Worm (Caenorhabditis elegans) whole organism, L3 larva: ENCODE results near the gene kvs-4.
A peak's percentile ranks its signal among the peaks of the same experiment; 100 is the strongest.

Experiments used
- R02D3.7 ChIP-seq: fragments of 150-350 bp; optimal IDR thresholded peaks from 2 replicates; lab custom pipeline; 2014; ENCODE audit warnings: missing biosample characterization, missing genetic modification characterization
- ZK546.5 ChIP-seq: sonication (generic microtip); optimal IDR thresholded peaks from 2 replicates; lab custom pipeline; 2017; ENCODE audit warnings: missing biosample characterization, missing genetic modification characterization
- aly-2 ChIP-seq: fragments of 150-350 bp; optimal IDR thresholded peaks from 2 replicates; lab custom pipeline; 2014; ENCODE audit warnings: missing biosample characterization, missing genetic modification characterization
- ama-1 ChIP-seq: fragments of 150-350 bp; optimal IDR thresholded peaks from 2 replicates; lab custom pipeline; 2018
- ceh-16 ChIP-seq: sonication (generic microtip); optimal IDR thresholded peaks from 2 replicates; lab custom pipeline; 2017; ENCODE audit warnings: missing biosample characterization, missing genetic modification characterization
- ceh-28 ChIP-seq: fragments of 150-350 bp; optimal IDR thresholded peaks from 2 replicates; lab custom pipeline; 2014; ENCODE audit warnings: missing biosample characterization, missing genetic modification reagents, missing genetic modification characterization
- ceh-82 ChIP-seq: fragments of 150-350 bp; optimal IDR thresholded peaks from 2 replicates; lab custom pipeline; 2014; ENCODE audit warnings: missing biosample characterization, missing genetic modification characterization
- ceh-9 ChIP-seq: sonication (generic microtip); optimal IDR thresholded peaks from 2 replicates; lab custom pipeline; 2018; ENCODE audit warnings: missing biosample characterization, missing genetic modification characterization
- daf-12 ChIP-seq: fragments of 150-350 bp; optimal IDR thresholded peaks from 2 replicates; lab custom pipeline; 2014; ENCODE audit warnings: missing biosample characterization, missing genetic modification reagents, missing genetic modification characterization
- egl-27 ChIP-seq: sonication (generic microtip); optimal IDR thresholded peaks from 4 replicates; lab custom pipeline; 2017; ENCODE audit warnings: missing biosample characterization, missing genetic modification reagents, missing genetic modification characterization
- egl-5 ChIP-seq: fragments of 150-350 bp; optimal IDR thresholded peaks from 2 replicates; lab custom pipeline; 2017; ENCODE audit warnings: missing biosample characterization, missing genetic modification reagents, missing genetic modification characterization, inconsistent platforms
- elt-1 ChIP-seq: fragments of 150-350 bp; optimal IDR thresholded peaks from 2 replicates; lab custom pipeline; 2014; ENCODE audit warnings: missing biosample characterization, missing genetic modification characterization
- elt-2 ChIP-seq: sonication (generic microtip); optimal IDR thresholded peaks from 2 replicates; lab custom pipeline; 2016; ENCODE audit warnings: missing genetic modification reagents, mild to moderate bottlenecking, missing genetic modification characterization, missing compliant biosample characterization
- elt-3 ChIP-seq, 3 experiments: fragments of 150-350 bp in 1 of 3; sonication (generic microtip) in 2 of 3; optimal IDR thresholded peaks; 2 replicates in 2 of 3; 4 replicates in 1 of 3; lab custom pipeline; 2014 to 2017; ENCODE audit warnings: missing biosample characterization in 3 of 3, missing genetic modification characterization in 3 of 3
- fkh-10 ChIP-seq: sonication (generic microtip); optimal IDR thresholded peaks from 2 replicates; lab custom pipeline; 2017; ENCODE audit warnings: missing biosample characterization, missing genetic modification reagents, missing genetic modification characterization
- fos-1 ChIP-seq: fragments of 150-350 bp; optimal IDR thresholded peaks from 2 replicates; lab custom pipeline; 2014; ENCODE audit warnings: missing biosample characterization, missing genetic modification characterization
- hmg-11 ChIP-seq: sonication (generic microtip); optimal IDR thresholded peaks from 2 replicates; lab custom pipeline; 2016; ENCODE audit warnings: missing genetic modification characterization, missing compliant biosample characterization
- jun-1 ChIP-seq: fragments of 150-350 bp; optimal IDR thresholded peaks from 2 replicates; lab custom pipeline; 2014; ENCODE audit warnings: missing biosample characterization, missing genetic modification reagents, missing genetic modification characterization
- lin-15B ChIP-seq: fragments of 150-350 bp; optimal IDR thresholded peaks from 2 replicates; lab custom pipeline; 2014; ENCODE audit warnings: missing biosample characterization, missing genetic modification characterization
- lin-39 ChIP-seq: fragments of 150-350 bp; optimal IDR thresholded peaks from 2 replicates; lab custom pipeline; 2018; ENCODE audit warnings: missing biosample characterization, missing genetic modification reagents, missing genetic modification characterization
- lsy-12 ChIP-seq: sonication (generic microtip); optimal IDR thresholded peaks from 2 replicates; lab custom pipeline; 2016; ENCODE audit warnings: mild to moderate bottlenecking, missing genetic modification characterization, missing compliant biosample characterization
- mdl-1 ChIP-seq: fragments of 150-350 bp; optimal IDR thresholded peaks from 2 replicates; lab custom pipeline; 2014; ENCODE audit warnings: missing biosample characterization, missing genetic modification characterization
- mml-1 ChIP-seq: fragments of 150-350 bp; sonication (generic microtip); optimal IDR thresholded peaks from 3 replicates; lab custom pipeline; 2014; ENCODE audit warnings: missing biosample characterization, missing genetic modification characterization
- nfya-1 ChIP-seq: sonication (generic microtip); optimal IDR thresholded peaks from 2 replicates; lab custom pipeline; 2017; ENCODE audit warnings: missing genetic modification characterization, mild to moderate bottlenecking, missing compliant biosample characterization, antibody characterized with exemption, moderate library complexity; ENCODE audit not compliant: insufficient read depth
- nhr-11 ChIP-seq: fragments of 150-350 bp; optimal IDR thresholded peaks from 2 replicates; lab custom pipeline; 2014; ENCODE audit warnings: missing biosample characterization, missing genetic modification characterization
- nhr-12 ChIP-seq: fragments of 150-350 bp; optimal IDR thresholded peaks from 2 replicates; lab custom pipeline; 2014; ENCODE audit warnings: missing biosample characterization, missing genetic modification characterization
- nhr-23 ChIP-seq: fragments of 150-350 bp; optimal IDR thresholded peaks from 2 replicates; lab custom pipeline; 2014; ENCODE audit warnings: missing biosample characterization, missing genetic modification reagents, missing genetic modification characterization
- nhr-237 ChIP-seq: fragments of 150-350 bp; optimal IDR thresholded peaks from 2 replicates; lab custom pipeline; 2014; ENCODE audit warnings: missing biosample characterization, missing genetic modification characterization
- nhr-25 ChIP-seq: sonication (generic microtip); optimal IDR thresholded peaks from 2 replicates; lab custom pipeline; 2017; ENCODE audit warnings: missing biosample characterization, missing genetic modification characterization
- nhr-28 ChIP-seq: fragments of 150-350 bp; optimal IDR thresholded peaks from 2 replicates; lab custom pipeline; 2014; ENCODE audit warnings: missing biosample characterization, missing genetic modification characterization
- nhr-43 ChIP-seq: sonication (generic microtip); optimal IDR thresholded peaks from 2 replicates; lab custom pipeline; 2016; ENCODE audit warnings: mild to moderate bottlenecking, missing genetic modification characterization, missing compliant biosample characterization; ENCODE audit not compliant: poor library complexity, severe bottlenecking
- nhr-67 ChIP-seq: fragments of 150-350 bp; optimal IDR thresholded peaks from 2 replicates; lab custom pipeline; 2014; ENCODE audit warnings: missing biosample characterization, missing genetic modification characterization
- nhr-77 ChIP-seq: fragments of 150-350 bp; optimal IDR thresholded peaks from 2 replicates; lab custom pipeline; 2014; ENCODE audit warnings: missing biosample characterization, missing genetic modification characterization
- pha-4 ChIP-seq: fragments of 150-350 bp; optimal IDR thresholded peaks from 2 replicates; lab custom pipeline; 2014; ENCODE audit warnings: missing biosample characterization, missing genetic modification reagents, missing genetic modification characterization
- pqm-1 ChIP-seq: fragments of 150-350 bp; optimal IDR thresholded peaks from 2 replicates; lab custom pipeline; 2017; ENCODE audit warnings: missing biosample characterization, missing genetic modification characterization, inconsistent platforms
- sea-2 ChIP-seq: fragments of 150-350 bp; sonication (generic microtip); optimal IDR thresholded peaks from 4 replicates; lab custom pipeline; 2014; ENCODE audit warnings: missing biosample characterization, missing genetic modification reagents, missing genetic modification characterization
- skn-1 ChIP-seq: fragments of 150-350 bp; optimal IDR thresholded peaks from 2 replicates; lab custom pipeline; 2014; ENCODE audit warnings: missing biosample characterization, missing genetic modification characterization
- snpc-4 ChIP-seq: fragments of 150-350 bp; optimal IDR thresholded peaks from 2 replicates; lab custom pipeline; 2014; ENCODE audit warnings: missing biosample characterization, missing genetic modification characterization
- unc-39 ChIP-seq: sonication (generic microtip); optimal IDR thresholded peaks from 4 replicates; lab custom pipeline; 2017; ENCODE audit warnings: missing biosample characterization, missing genetic modification characterization
- unc-62 ChIP-seq: fragments of 150-350 bp; sonication (generic microtip); optimal IDR thresholded peaks from 4 replicates; lab custom pipeline; 2014; ENCODE audit warnings: missing biosample characterization, missing genetic modification reagents, missing genetic modification characterization
- zag-1 ChIP-seq: fragments of 150-350 bp; optimal IDR thresholded peaks from 2 replicates; lab custom pipeline; 2014; ENCODE audit warnings: missing biosample characterization, missing genetic modification characterization
- ztf-11 ChIP-seq: fragments of 150-350 bp; optimal IDR thresholded peaks from 2 replicates; lab custom pipeline; 2014; ENCODE audit warnings: missing biosample characterization, missing genetic modification characterization
- ztf-4 ChIP-seq: fragments of 150-350 bp; optimal IDR thresholded peaks from 2 replicates; lab custom pipeline; 2014; ENCODE audit warnings: missing biosample characterization, missing genetic modification characterization

The kvs-4 gene

DNA sequence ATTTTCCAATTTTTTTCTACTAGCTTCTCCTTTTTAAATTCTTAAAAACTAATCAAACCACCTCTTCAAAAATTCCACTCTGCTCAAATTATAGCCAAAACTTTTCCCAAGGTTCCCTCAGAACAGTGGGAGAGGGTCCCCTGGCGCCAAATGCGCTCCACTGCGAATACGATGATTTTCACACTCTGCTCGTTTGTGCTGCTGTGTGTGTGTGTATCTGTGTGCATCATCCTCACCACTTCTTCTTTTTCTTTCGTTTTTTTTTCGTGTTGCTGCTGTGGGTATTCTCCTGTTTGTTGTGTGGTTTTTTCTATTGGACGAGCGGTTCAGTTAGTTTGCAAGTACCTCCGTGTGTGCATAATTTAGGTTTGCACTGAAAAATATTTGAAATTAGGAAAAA is 26.9 kb downstream of the kvs-4 start:
- TF ChIP-seq daf-12 (tag; lab: Kevin White, UChicago) = no peak
- TF ChIP-seq nhr-77 (tag; lab: Kevin White, UChicago) = no peak
- no peak for TF ChIP-seq unc-62 (GFP tag; lab: Kevin White, UChicago)
- TF ChIP-seq lin-39 = peak; percentile 88
- no peak for TF ChIP-seq egl-5
- TF ChIP-seq nhr-28 = no peak
- TF ChIP-seq skn-1 (tag; lab: Kevin White, UChicago) = peak; percentile 88
- no peak for TF ChIP-seq ztf-4 (tag; lab: Kevin White, UChicago)
- peak; percentile 72 for TF ChIP-seq nfya-1
- TF ChIP-seq fos-1 (tag; lab: Kevin White, UChicago) = no peak
- TF ChIP-seq lin-15B (tag; lab: Kevin White, UChicago) = peak; percentile 86
- TF ChIP-seq R02D3.7 = no peak
- no peak for TF ChIP-seq egl-27 (tag; lab: Kevin White, UChicago)
- no peak for TF ChIP-seq pqm-1 (tag; lab: Kevin White, UChicago)
- TF ChIP-seq ceh-9 (tag; lab: Kevin White, UChicago) = no peak
- TF ChIP-seq ama-1 = no peak
- TF ChIP-seq ZK546.5 (tag; lab: Kevin White, UChicago) = no peak
- no peak for TF ChIP-seq unc-39 (tag; lab: Kevin White, UChicago)
- no peak for TF ChIP-seq nhr-43 (tag; lab: Kevin White, UChicago)
- no peak for TF ChIP-seq ceh-16
- no peak for TF ChIP-seq ceh-28 (tag; lab: Kevin White, UChicago)
- TF ChIP-seq elt-1 (tag; lab: Kevin White, UChicago) = no peak
- no peak for TF ChIP-seq zag-1
- TF ChIP-seq ceh-82 (tag; lab: Kevin White, UChicago) = no peak
- TF ChIP-seq snpc-4 (tag; lab: Kevin White, UChicago) = no peak
- no peak for TF ChIP-seq nhr-23 (tag; lab: Kevin White, UChicago)
- no peak for TF ChIP-seq mml-1 (tag; lab: Kevin White, UChicago)
- TF ChIP-seq hmg-11 = peak; percentile 19
- TF ChIP-seq nhr-237 (tag; lab: Kevin White, UChicago) = no peak
- TF ChIP-seq sea-2 (GFP tag; lab: Kevin White, UChicago) = no peak
- no peak for TF ChIP-seq elt-3 (tag; optimal IDR thresholded peaks at IDR 0.05; lab: Kevin White, UChicago)
- TF ChIP-seq ztf-11 (tag; lab: Kevin White, UChicago) = no peak
- no peak for TF ChIP-seq nhr-12 (tag; lab: Kevin White, UChicago)
- no peak for TF ChIP-seq jun-1 (tag; lab: Kevin White, UChicago)
- no peak for TF ChIP-seq aly-2 (tag; lab: Kevin White, UChicago)
- TF ChIP-seq nhr-11 (tag; lab: Kevin White, UChicago) = no peak
- no peak for TF ChIP-seq fkh-10
- no peak for TF ChIP-seq lsy-12 (tag; lab: Kevin White, UChicago)
- no peak for TF ChIP-seq mdl-1 (tag; lab: Kevin White, UChicago)
- no peak for TF ChIP-seq elt-2
- no peak for TF ChIP-seq nhr-67 (tag; lab: Kevin White, UChicago)

- TF ChIP-seq pha-4 (tag; lab: Kevin White, UChicago) = peak; percentile 43
- no peak for TF ChIP-seq nhr-77 (tag; lab: Kevin White, UChicago)
- peak; percentile 17 for TF ChIP-seq elt-2
These were observed 28.2 kb downstream of the kvs-4 start for ce11 chrIII:11040606-11041005.

ce11 chrIII:11045196-11045595 is 32.8 kb downstream of the kvs-4 start:
- TF ChIP-seq ztf-4 (tag; lab: Kevin White, UChicago) = no peak
- no peak for TF ChIP-seq skn-1 (tag; lab: Kevin White, UChicago)
- no peak for TF ChIP-seq egl-5
- no peak for TF ChIP-seq nhr-28
- no peak for TF ChIP-seq ama-1
- TF ChIP-seq nhr-77 (tag; lab: Kevin White, UChicago) = no peak
- TF ChIP-seq fos-1 (tag; lab: Kevin White, UChicago) = no peak
- no peak for TF ChIP-seq nhr-25 (tag; lab: Kevin White, UChicago)
- TF ChIP-seq pqm-1 (tag; lab: Kevin White, UChicago) = no peak
- TF ChIP-seq mml-1 (tag; lab: Kevin White, UChicago) = no peak
- no peak for TF ChIP-seq elt-2
- TF ChIP-seq, all 47 proteins: peak for 0
